Fruit fly (Drosophila melanogaster): ENCODE measurements around the gene Rab3-GAP.

dm6 chr2L:12110810-12111209 lies 47.8 kb upstream of the Rab3-GAP start, which contains the start of gene Phae2:
- TF ChIP-seq CG6808 (GFP tag; optimal IDR thresholded peaks at IDR 0.05) = no peak
- TF ChIP-seq achi (GFP tag; optimal IDR thresholded peaks at IDR 0.05) = no peak
- TF ChIP-seq CG34406 (GFP tag; optimal IDR thresholded peaks at IDR 0.05) = no peak
- TF ChIP-seq Gug (GFP tag; IDR thresholded peaks at IDR 0.05) = no peak
- TF ChIP-seq spab (GFP tag; optimal IDR thresholded peaks at IDR 0.05) = no peak
- no peak for TF ChIP-seq Sox14 (GFP tag; optimal IDR thresholded peaks at IDR 0.05)
- TF ChIP-seq CG16779 (tag; optimal IDR thresholded peaks at IDR 0.05) = no peak
- TF ChIP-seq Sox102F (GFP tag; optimal IDR thresholded peaks at IDR 0.05) = no peak
- no peak for TF ChIP-seq svp (GFP tag)
- no peak for TF ChIP-seq salr (GFP tag; optimal IDR thresholded peaks at IDR 0.05)

Measured in whole organism, prepupa.